Worm (Caenorhabditis elegans): ENCODE results near the gene T28C6.7.

T28C6.7 gene

ce11 chrIV:8845922-8846321 lies 18.3 kb downstream of the T28C6.7 start:
- TF ChIP-seq tab-1 (GFP tag; IDR thresholded peaks at IDR 0.05) (no peak), klf-2 (GFP tag; conservative IDR thresholded peaks at IDR 0.05) (no peak), ztf-23 (GFP tag; IDR thresholded peaks at IDR 0.05) (no peak), cog-1 (tag; optimal IDR thresholded peaks at IDR 0.05) (no peak), ref-1 (GFP tag; conservative IDR thresholded peaks at IDR 0.05) (no peak), ztf-29 (GFP tag; IDR thresholded peaks at IDR 0.05) (no peak), T22C8.4 (GFP tag; IDR thresholded peaks at IDR 0.05) (no peak), flt-1 (GFP tag; IDR thresholded peaks at IDR 0.05) (no peak), med-1 (GFP tag; optimal IDR thresholded peaks at IDR 0.05; ENCODE audit: insufficient read depth) (no peak)

- TF ChIP-seq ztf-23 (GFP tag; IDR thresholded peaks at IDR 0.05) (no peak), ztf-29 (GFP tag; IDR thresholded peaks at IDR 0.05) (no peak), T22C8.4 (GFP tag; IDR thresholded peaks at IDR 0.05) (no peak), ref-1 (GFP tag; conservative IDR thresholded peaks at IDR 0.05) (no peak), med-1 (GFP tag; optimal IDR thresholded peaks at IDR 0.05; ENCODE audit: insufficient read depth) (no peak), klf-2 (GFP tag; conservative IDR thresholded peaks at IDR 0.05) (no peak), cog-1 (tag; optimal IDR thresholded peaks at IDR 0.05) (no peak), flt-1 (GFP tag; IDR thresholded peaks at IDR 0.05) (no peak), tab-1 (GFP tag; IDR thresholded peaks at IDR 0.05) (no peak)
These were observed 20.3 kb downstream of the T28C6.7 start, which contains the start of gene col-118 for ce11 chrIV:8847918-8848317. TSS of gene col-118 (plus strand) at chrIV:8848218.

- TF ChIP-seq flt-1 (GFP tag; IDR thresholded peaks at IDR 0.05) (no peak), ztf-29 (GFP tag; IDR thresholded peaks at IDR 0.05) (no peak), klf-2 (GFP tag; conservative IDR thresholded peaks at IDR 0.05) (no peak), cog-1 (tag; optimal IDR thresholded peaks at IDR 0.05) (no peak), tab-1 (GFP tag; IDR thresholded peaks at IDR 0.05) (no peak), T22C8.4 (GFP tag; IDR thresholded peaks at IDR 0.05) (no peak), med-1 (GFP tag; optimal IDR thresholded peaks at IDR 0.05; ENCODE audit: insufficient read depth) (no peak), ztf-23 (GFP tag; IDR thresholded peaks at IDR 0.05) (no peak), ref-1 (GFP tag; conservative IDR thresholded peaks at IDR 0.05) (no peak)
These were observed 21.4 kb downstream of the T28C6.7 start for ce11 chrIV:8848983-8849382.

ce11 chrIV:8850807-8851206 lies 23.2 kb downstream of the T28C6.7 start:
- TF ChIP-seq T22C8.4 (GFP tag; IDR thresholded peaks at IDR 0.05) (no peak), ref-1 (GFP tag; conservative IDR thresholded peaks at IDR 0.05) (no peak), med-1 (GFP tag; optimal IDR thresholded peaks at IDR 0.05; ENCODE audit: insufficient read depth) (no peak), ztf-29 (GFP tag; IDR thresholded peaks at IDR 0.05) (no peak), cog-1 (tag; optimal IDR thresholded peaks at IDR 0.05) (no peak), flt-1 (GFP tag; IDR thresholded peaks at IDR 0.05) (no peak), tab-1 (GFP tag; IDR thresholded peaks at IDR 0.05) (no peak), ztf-23 (GFP tag; IDR thresholded peaks at IDR 0.05) (no peak), klf-2 (GFP tag; conservative IDR thresholded peaks at IDR 0.05) (no peak)

DNA sequence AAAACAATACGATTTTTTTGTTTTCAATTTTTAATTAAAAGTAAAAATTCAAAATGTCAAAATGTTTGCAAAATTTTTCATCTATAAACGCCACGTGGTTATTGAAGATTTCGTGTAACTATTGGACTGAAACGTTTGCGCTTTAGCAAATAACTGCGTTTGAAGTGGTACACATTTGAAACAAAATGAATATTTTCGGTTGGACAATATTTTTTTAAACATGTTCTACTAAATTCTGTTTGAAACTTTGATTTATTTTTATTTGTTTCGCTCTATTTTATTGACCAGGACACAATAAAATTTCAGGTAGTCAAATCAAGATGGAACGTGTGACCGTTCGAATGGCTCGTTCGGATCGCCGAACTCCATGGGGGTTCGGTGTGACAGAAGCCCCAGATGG lies 24.6 kb downstream of the T28C6.7 start, which contains the start of gene alp-1:
alp-1 (plus strand) TSS at position 301 of the 400 bp plus-strand sequence.
- TF ChIP-seq klf-2 (GFP tag; conservative IDR thresholded peaks at IDR 0.05) (no peak), T22C8.4 (GFP tag; IDR thresholded peaks at IDR 0.05) (no peak), ztf-23 (GFP tag; IDR thresholded peaks at IDR 0.05) (no peak)

- TF ChIP-seq T22C8.4 (GFP tag; IDR thresholded peaks at IDR 0.05), result no peak
- no peak for TF ChIP-seq tab-1 (GFP tag; IDR thresholded peaks at IDR 0.05)
- TF ChIP-seq cog-1 (tag; optimal IDR thresholded peaks at IDR 0.05), result no peak
- TF ChIP-seq ref-1 (GFP tag; conservative IDR thresholded peaks at IDR 0.05), result no peak
- TF ChIP-seq med-1 (GFP tag; optimal IDR thresholded peaks at IDR 0.05; ENCODE audit: insufficient read depth), result no peak
- TF ChIP-seq klf-2 (GFP tag; conservative IDR thresholded peaks at IDR 0.05), result no peak
- TF ChIP-seq ztf-23 (GFP tag; IDR thresholded peaks at IDR 0.05), result no peak
- no peak for TF ChIP-seq ztf-29 (GFP tag; IDR thresholded peaks at IDR 0.05)
- no peak for TF ChIP-seq flt-1 (GFP tag; IDR thresholded peaks at IDR 0.05)
These were observed 25.7 kb downstream of the T28C6.7 start for ce11 chrIV:8853301-8853700.

DNA sequence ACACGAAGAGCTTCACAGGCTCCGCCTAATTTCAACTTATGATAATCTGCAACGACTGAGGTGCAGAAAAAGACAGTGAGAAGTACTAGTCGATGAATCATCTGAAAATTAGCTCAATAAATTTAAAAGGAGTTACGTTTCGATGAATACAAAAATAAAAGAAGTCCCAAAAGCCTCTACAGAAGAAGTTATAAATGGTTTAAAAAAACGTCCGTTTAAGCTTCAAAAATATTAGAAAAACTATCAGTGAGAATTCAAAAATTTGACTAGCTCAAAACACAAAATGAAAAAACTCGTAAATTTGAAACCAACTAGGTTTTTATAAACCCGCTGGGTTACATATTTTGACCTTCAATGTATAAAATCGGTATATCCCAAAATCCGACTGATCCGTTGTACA lies 28.4 kb downstream of the T28C6.7 start, which contains the start of gene T11B7.5:
T11B7.5 (minus strand) TSS at position 101 of the 400 bp plus-strand sequence.
- TF ChIP-seq flt-1 (GFP tag; IDR thresholded peaks at IDR 0.05) (no peak), klf-2 (GFP tag; conservative IDR thresholded peaks at IDR 0.05) (no peak), cog-1 (tag; optimal IDR thresholded peaks at IDR 0.05) (no peak), ref-1 (GFP tag; conservative IDR thresholded peaks at IDR 0.05) (no peak), tab-1 (GFP tag; IDR thresholded peaks at IDR 0.05) (no peak), ztf-23 (GFP tag; IDR thresholded peaks at IDR 0.05) (no peak), ztf-29 (GFP tag; IDR thresholded peaks at IDR 0.05) (no peak), med-1 (GFP tag; optimal IDR thresholded peaks at IDR 0.05; ENCODE audit: insufficient read depth) (no peak), T22C8.4 (GFP tag; IDR thresholded peaks at IDR 0.05) (no peak)

DNA sequence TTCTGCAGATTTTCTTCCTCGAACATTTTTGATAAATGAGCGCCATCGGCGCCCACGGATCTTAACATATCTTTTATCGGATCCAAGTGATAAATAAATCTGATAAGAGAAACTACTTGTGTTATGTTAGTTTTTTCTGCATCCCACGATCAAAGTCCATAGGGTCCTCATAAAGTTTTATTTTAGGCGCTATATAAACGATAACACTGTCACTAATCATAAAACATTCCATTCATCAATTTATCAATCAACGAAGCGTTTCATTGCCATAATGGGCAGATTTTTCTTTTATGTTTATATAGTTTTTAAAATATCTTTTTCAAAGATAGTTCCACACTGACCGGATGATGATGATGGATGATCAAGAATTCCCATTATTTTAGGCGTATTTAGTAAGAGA lies 37.1 kb downstream of the T28C6.7 start:
- TF ChIP-seq klf-2 (GFP tag; conservative IDR thresholded peaks at IDR 0.05), result no peak
- no peak for TF ChIP-seq T22C8.4 (GFP tag; IDR thresholded peaks at IDR 0.05)
- no peak for TF ChIP-seq ztf-29 (GFP tag; IDR thresholded peaks at IDR 0.05)
- no peak for TF ChIP-seq cog-1 (tag; optimal IDR thresholded peaks at IDR 0.05)
- no peak for TF ChIP-seq flt-1 (GFP tag; IDR thresholded peaks at IDR 0.05)
- no peak for TF ChIP-seq ztf-23 (GFP tag; IDR thresholded peaks at IDR 0.05)
- TF ChIP-seq med-1 (GFP tag; optimal IDR thresholded peaks at IDR 0.05; ENCODE audit: insufficient read depth), result no peak
- no peak for TF ChIP-seq tab-1 (GFP tag; IDR thresholded peaks at IDR 0.05)
- TF ChIP-seq ref-1 (GFP tag; conservative IDR thresholded peaks at IDR 0.05), result no peak

DNA sequence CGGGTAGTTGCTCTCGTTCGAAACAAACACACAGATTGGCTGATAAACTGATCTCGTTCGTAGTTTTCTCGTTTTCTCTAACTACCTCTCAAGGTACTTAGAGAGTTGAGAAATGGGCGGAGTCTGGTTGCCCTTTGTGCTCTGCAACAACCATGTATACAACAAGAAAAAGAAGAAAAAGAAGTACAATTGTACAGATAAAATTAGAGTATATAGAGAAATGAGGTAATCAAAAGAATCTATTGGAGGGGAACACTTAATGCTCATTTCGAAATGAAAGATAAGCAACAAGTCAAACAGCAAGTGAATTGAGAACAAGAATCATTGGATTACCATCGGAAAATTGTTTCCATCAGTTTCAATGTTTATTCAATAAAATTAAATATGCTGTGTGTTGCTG lies 37.7 kb downstream of the T28C6.7 start, which contains the start of gene C09G9.1:
C09G9.1 (minus strand) TSS at position 143 of the 400 bp plus-strand sequence.
- no peak for TF ChIP-seq med-1 (GFP tag; optimal IDR thresholded peaks at IDR 0.05; ENCODE audit: insufficient read depth)
- TF ChIP-seq ztf-23 (GFP tag; IDR thresholded peaks at IDR 0.05), result no peak
- no peak for TF ChIP-seq T22C8.4 (GFP tag; IDR thresholded peaks at IDR 0.05)
- no peak for TF ChIP-seq ref-1 (GFP tag; conservative IDR thresholded peaks at IDR 0.05)
- no peak for TF ChIP-seq klf-2 (GFP tag; conservative IDR thresholded peaks at IDR 0.05)
- no peak for TF ChIP-seq ztf-29 (GFP tag; IDR thresholded peaks at IDR 0.05)
- TF ChIP-seq flt-1 (GFP tag; IDR thresholded peaks at IDR 0.05), result no peak
- TF ChIP-seq cog-1 (tag; optimal IDR thresholded peaks at IDR 0.05), result no peak
- no peak for TF ChIP-seq tab-1 (GFP tag; IDR thresholded peaks at IDR 0.05)

DNA sequence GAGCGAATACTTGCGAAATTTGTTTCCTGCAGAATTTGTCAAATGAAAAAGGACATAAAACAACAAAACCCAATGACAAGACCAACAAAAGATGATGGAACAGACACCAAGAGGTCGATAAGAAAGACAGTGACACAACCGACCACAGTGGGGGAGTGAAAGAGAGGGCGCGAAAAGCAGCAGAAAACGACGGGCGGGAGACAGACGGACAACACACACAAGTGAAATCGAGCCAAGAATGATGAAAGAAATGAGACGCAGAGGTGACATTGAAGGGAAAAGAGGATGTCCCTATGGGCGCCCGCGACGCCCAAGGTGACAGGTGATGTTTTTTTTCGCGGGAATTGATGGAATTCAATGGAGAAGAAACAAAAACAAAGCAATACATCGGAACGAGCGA lies 38.5 kb downstream of the T28C6.7 start:
- TF ChIP-seq ref-1 (GFP tag; conservative IDR thresholded peaks at IDR 0.05), result no peak
- TF ChIP-seq ztf-29 (GFP tag; IDR thresholded peaks at IDR 0.05), result no peak
- TF ChIP-seq T22C8.4 (GFP tag; IDR thresholded peaks at IDR 0.05), result no peak
- TF ChIP-seq klf-2 (GFP tag; conservative IDR thresholded peaks at IDR 0.05), result no peak

All from whole organism, midembryonic.